Worm (Caenorhabditis elegans): ENCODE data around the gene nstp-9.

- TF ChIP-seq mep-1 (tag; optimal IDR thresholded peaks at IDR 0.05): no peak
- no peak for TF ChIP-seq unc-62 (GFP tag; optimal IDR thresholded peaks at IDR 0.05)
- TF ChIP-seq pha-4 (tag; optimal IDR thresholded peaks at IDR 0.05): no peak
- TF ChIP-seq unc-39 (tag; optimal IDR thresholded peaks at IDR 0.05): no peak
- no peak for TF ChIP-seq hlh-1 (tag; optimal IDR thresholded peaks at IDR 0.05)
- no peak for TF ChIP-seq ztf-11 (tag; optimal IDR thresholded peaks at IDR 0.05)
- no peak for TF ChIP-seq ceh-43 (GFP tag; optimal IDR thresholded peaks at IDR 0.05)
Observed at ce11 chrX:10959136-10959535, 39.6 kb upstream of the nstp-9 start, which contains the start of gene K09C8.2.

Data from whole organism, mixed stage, embryonic.